Worm (Caenorhabditis elegans) whole organism, midembryonic: ENCODE measurements around the gene nstp-6.

ENCODE experiments used
- T22C8.4 ChIP-seq: fragments of 200-800 bp; sonication (Bioruptor generic); IDR thresholded peaks from 2 replicates; pipeline ENCODE4 v1.3.6; 2022; ENCODE audit warnings: missing genetic modification characterization, missing compliant biosample characterization
- cog-1 ChIP-seq: sonication (generic microtip); optimal IDR thresholded peaks from 2 replicates; lab custom pipeline; 2016; ENCODE audit warnings: missing genetic modification characterization, missing compliant biosample characterization
- flt-1 ChIP-seq: fragments of 200-800 bp; sonication (Bioruptor generic); IDR thresholded peaks from 2 replicates; pipeline ENCODE4 v1.3.6; 2022; ENCODE audit warnings: missing genetic modification characterization, missing compliant biosample characterization
- klf-2 ChIP-seq: fragments of 200-800 bp; sonication (Bioruptor generic); conservative IDR thresholded peaks from 2 replicates; pipeline ENCODE4 v1.3.6; 2022; ENCODE audit warnings: missing genetic modification reagents, missing genetic modification characterization, missing compliant biosample characterization
- med-1 ChIP-seq: sonication (generic microtip); optimal IDR thresholded peaks from 2 replicates; lab custom pipeline; 2017; ENCODE audit warnings: missing genetic modification characterization, mild to moderate bottlenecking, missing compliant biosample characterization, antibody characterized with exemption, missing genetic modification reagents; ENCODE audit not compliant: insufficient read depth
- ref-1 ChIP-seq: fragments of 200-800 bp; sonication (Bioruptor generic); conservative IDR thresholded peaks from 2 replicates; pipeline ENCODE4 v1.3.6; 2022; ENCODE audit warnings: missing genetic modification reagents, missing genetic modification characterization, missing compliant biosample characterization
- tab-1 ChIP-seq: fragments of 200-800 bp; sonication (Bioruptor generic); IDR thresholded peaks from 2 replicates; pipeline ENCODE4 v1.3.6; 2022; ENCODE audit warnings: missing genetic modification characterization, missing compliant biosample characterization
- ztf-23 ChIP-seq: fragments of 200-800 bp; sonication (Bioruptor generic); IDR thresholded peaks from 2 replicates; pipeline ENCODE4 v1.3.6; 2022; ENCODE audit warnings: missing genetic modification reagents, missing genetic modification characterization, missing compliant biosample characterization
- ztf-29 ChIP-seq: fragments of 200-800 bp; sonication (Bioruptor generic); IDR thresholded peaks from 2 replicates; pipeline ENCODE4 v1.3.6; 2022; ENCODE audit warnings: missing genetic modification reagents, missing genetic modification characterization, missing compliant biosample characterization

Gene nstp-6

DNA sequence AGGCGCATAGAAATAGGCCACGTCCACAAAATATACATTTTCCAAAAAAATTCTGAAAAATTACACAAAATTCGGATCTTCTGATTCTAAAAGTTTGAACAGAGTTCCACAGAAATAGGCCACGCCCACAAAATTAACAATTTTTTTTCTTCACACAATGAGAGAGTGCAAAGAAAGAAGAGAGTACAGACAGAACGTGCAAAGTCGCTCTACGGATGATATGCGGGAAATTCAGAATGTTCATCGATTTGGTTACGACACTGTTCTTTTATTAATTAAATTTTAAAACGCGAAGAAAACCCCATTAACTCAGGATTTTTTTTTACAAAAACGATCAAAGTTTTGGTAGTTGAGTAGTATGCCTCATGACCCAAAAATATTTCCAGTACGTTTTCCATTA lies 14.4 kb downstream of the nstp-6 start:
- TF ChIP-seq med-1 (GFP tag; lab: Kevin White, UChicago) (no peak), T22C8.4 (GFP tag; lab: Robert Waterston, UW) (no peak), ztf-23 (GFP tag; lab: Robert Waterston, UW) (no peak), tab-1 (GFP tag; lab: Robert Waterston, UW) (no peak), ztf-29 (no peak), ref-1 (GFP tag; lab: Robert Waterston, UW) (no peak), flt-1 (no peak), cog-1 (tag; lab: Kevin White, UChicago) (no peak), klf-2 (GFP tag; lab: Robert Waterston, UW) (no peak)

DNA sequence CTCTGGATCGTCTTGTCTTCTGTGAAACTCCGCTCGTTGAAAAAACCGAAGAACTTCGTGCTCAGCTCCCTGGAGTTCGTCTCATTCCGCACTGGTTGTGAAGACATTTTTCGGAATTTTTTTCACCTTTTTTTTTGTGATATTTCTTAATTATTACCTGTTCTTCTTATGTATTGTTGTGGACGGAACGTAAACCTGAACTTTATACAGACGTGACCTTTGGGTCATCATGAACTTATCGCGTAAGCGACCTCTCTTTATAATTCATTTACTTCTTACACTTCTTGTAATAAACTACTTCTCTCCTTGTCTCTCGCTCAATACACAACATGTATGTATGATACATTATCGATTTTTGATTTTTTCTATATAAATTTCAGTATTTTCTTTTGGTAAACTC lies 15.2 kb downstream of the nstp-6 start, which contains the start of gene M57.1:
M57.1 (plus strand) TSS at position 301 of the 400 bp plus-strand sequence.
- TF ChIP-seq ztf-23 (GFP tag; lab: Robert Waterston, UW) (no peak), klf-2 (GFP tag; lab: Robert Waterston, UW) (no peak), cog-1 (tag; lab: Kevin White, UChicago) (no peak), tab-1 (GFP tag; lab: Robert Waterston, UW) (no peak), med-1 (GFP tag; lab: Kevin White, UChicago) (no peak), T22C8.4 (GFP tag; lab: Robert Waterston, UW) (no peak), flt-1 (no peak), ztf-29 (no peak), ref-1 (GFP tag; lab: Robert Waterston, UW) (no peak)

DNA sequence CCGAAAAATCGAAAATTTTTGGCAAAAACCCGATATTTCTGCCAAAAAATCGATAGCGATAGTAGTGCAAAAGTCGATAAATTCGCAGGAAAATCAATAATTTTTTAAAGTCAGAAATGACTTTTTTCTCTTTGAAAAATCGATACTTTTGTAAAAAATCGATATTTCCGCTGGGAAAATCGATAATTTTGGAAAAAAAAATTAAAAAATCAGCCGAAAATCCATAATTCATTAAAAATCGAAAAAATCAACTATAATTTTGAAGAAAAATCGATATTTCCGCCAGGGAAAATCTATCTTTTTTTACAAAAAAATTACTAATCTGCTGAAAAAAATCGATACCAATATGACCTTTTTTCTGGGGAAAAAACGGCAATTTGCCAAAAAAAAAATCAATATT lies 15.9 kb downstream of the nstp-6 start:
- no peak for TF ChIP-seq flt-1
- no peak for TF ChIP-seq klf-2 (GFP tag; lab: Robert Waterston, UW)
- peak; percentile 66; the same call in 1 of the 2 replicates for TF ChIP-seq T22C8.4 (GFP tag; lab: Robert Waterston, UW)

- TF ChIP-seq flt-1 = no peak
- peak; percentile 44; the same call in 1 of the 2 replicates for TF ChIP-seq T22C8.4 (GFP tag; lab: Robert Waterston, UW)
These were observed 19.5 kb downstream of the nstp-6 start for ce11 chrIV:3527878-3528277.

ce11 chrIV:3526831-3527404 lies 20.5 kb downstream of the nstp-6 start, which contains the start of gene M57.2:
TSS of gene M57.2 (plus strand) at chrIV:3527354.
- TF ChIP-seq flt-1 (no peak), ztf-23 (GFP tag; lab: Robert Waterston, UW) (no peak), ztf-29 (no peak), klf-2 (GFP tag; lab: Robert Waterston, UW) (no peak), med-1 (GFP tag; lab: Kevin White, UChicago) (no peak), ref-1 (GFP tag; lab: Robert Waterston, UW) (no peak), tab-1 (GFP tag; lab: Robert Waterston, UW) (no peak), cog-1 (tag; lab: Kevin White, UChicago) (no peak)

ce11 chrIV:3526144-3526797 lies 21.1 kb downstream of the nstp-6 start:
- TF ChIP-seq ztf-29 = no peak
- TF ChIP-seq flt-1 = no peak
- no peak for TF ChIP-seq cog-1 (tag; lab: Kevin White, UChicago)
- no peak for TF ChIP-seq klf-2 (GFP tag; lab: Robert Waterston, UW)
- TF ChIP-seq T22C8.4 (GFP tag; lab: Robert Waterston, UW) = no peak
- no peak for TF ChIP-seq tab-1 (GFP tag; lab: Robert Waterston, UW)
- TF ChIP-seq ref-1 (GFP tag; lab: Robert Waterston, UW) = no peak
- TF ChIP-seq med-1 (GFP tag; lab: Kevin White, UChicago) = no peak
- no peak for TF ChIP-seq ztf-23 (GFP tag; lab: Robert Waterston, UW)

- TF ChIP-seq ref-1 (GFP tag; lab: Robert Waterston, UW) = peak; percentile 82
- peak; percentile 75 for TF ChIP-seq klf-2 (GFP tag; lab: Robert Waterston, UW)
- TF ChIP-seq med-1 (GFP tag; lab: Kevin White, UChicago) = peak; percentile 47
- TF ChIP-seq ztf-23 (GFP tag; lab: Robert Waterston, UW) = peak; percentile 90
- TF ChIP-seq flt-1 = peak; percentile 95
- TF ChIP-seq tab-1 (GFP tag; lab: Robert Waterston, UW) = peak; percentile 92
- TF ChIP-seq T22C8.4 (GFP tag; lab: Robert Waterston, UW) = peak; percentile 81
- peak; percentile 74 for TF ChIP-seq ztf-29
- TF ChIP-seq cog-1 (tag; lab: Kevin White, UChicago) = peak; percentile 69
These were observed 22.8 kb downstream of the nstp-6 start for ce11 chrIV:3524584-3525020.

DNA sequence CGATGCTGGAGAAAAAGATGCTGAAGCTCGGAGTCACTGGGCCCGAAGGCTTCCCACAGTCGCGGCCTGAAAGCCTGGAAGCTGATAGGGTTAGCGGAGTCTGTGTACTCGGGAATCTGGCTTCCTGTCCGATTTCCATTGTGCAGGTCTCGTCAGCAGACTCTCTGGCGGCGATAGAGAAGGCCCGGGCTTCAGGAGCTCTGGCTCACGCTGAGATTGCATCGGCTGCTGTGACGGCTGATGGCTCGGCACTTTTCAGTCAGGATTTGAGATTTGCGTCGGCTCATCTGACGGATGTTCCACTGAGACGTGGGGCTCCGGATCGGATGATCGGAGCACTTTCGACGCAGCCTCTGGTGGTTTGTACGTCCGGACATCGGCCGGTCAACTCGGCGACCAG lies 24.0 kb downstream of the nstp-6 start:
- TF ChIP-seq T22C8.4 (GFP tag; lab: Robert Waterston, UW) (no peak), med-1 (GFP tag; lab: Kevin White, UChicago) (no peak), ztf-29 (no peak), tab-1 (GFP tag; lab: Robert Waterston, UW) (no peak), ztf-23 (GFP tag; lab: Robert Waterston, UW) (no peak), cog-1 (tag; lab: Kevin White, UChicago) (no peak), ref-1 (GFP tag; lab: Robert Waterston, UW) (no peak), klf-2 (GFP tag; lab: Robert Waterston, UW) (no peak), flt-1 (no peak)

- TF ChIP-seq ztf-29 = no peak
- peak; percentile 41; the same call in 1 of the 2 replicates for TF ChIP-seq flt-1
These were observed 25.7 kb downstream of the nstp-6 start for ce11 chrIV:3521710-3522109.

ce11 chrIV:3520957-3521356 lies 26.4 kb downstream of the nstp-6 start:
- TF ChIP-seq ref-1 (GFP tag; lab: Robert Waterston, UW) (no peak), ztf-23 (GFP tag; lab: Robert Waterston, UW) (no peak), T22C8.4 (GFP tag; lab: Robert Waterston, UW) (no peak), ztf-29 (no peak), flt-1 (0 out of 2 replicates have a peak, but pooled peaks have one; percentile 49), med-1 (GFP tag; lab: Kevin White, UChicago) (no peak), tab-1 (GFP tag; lab: Robert Waterston, UW) (no peak), cog-1 (tag; lab: Kevin White, UChicago) (peak; percentile 57), klf-2 (GFP tag; lab: Robert Waterston, UW) (no peak)
